Fruit fly (Drosophila melanogaster) whole organism, pupa: ENCODE data around the gene CG31697.

ENCODE experiments used
- CG32121 ChIP-seq: fragments of 200-800 bp; sonication (Bioruptor generic); IDR thresholded peaks from 2 replicates; pipeline ENCODE4 v1.3.6; 2022; ENCODE audit warnings: missing biosample characterization, missing genetic modification characterization
- CG34367 ChIP-seq: fragments of 200-800 bp; sonication (Bioruptor generic); optimal IDR thresholded peaks from 2 replicates; lab custom pipeline; 2018; ENCODE audit warnings: missing biosample characterization, mild to moderate bottlenecking, missing genetic modification characterization
- D1 ChIP-seq: fragments of 200-800 bp; sonication (Bioruptor generic); optimal IDR thresholded peaks from 2 replicates; lab custom pipeline; 2018; ENCODE audit warnings: missing biosample characterization, mild to moderate bottlenecking, missing genetic modification characterization, moderate library complexity
- Ets98B ChIP-seq: fragments of 200-800 bp; sonication (Bioruptor generic); IDR thresholded peaks from 2 replicates; pipeline ENCODE4 v1.3.6; 2022; ENCODE audit warnings: missing biosample characterization, missing genetic modification characterization
- Pif1B ChIP-seq: fragments of 200-800 bp; sonication (Bioruptor generic); optimal IDR thresholded peaks from 3 replicates; lab custom pipeline; 2016; ENCODE audit warnings: missing biosample characterization, missing genetic modification characterization
- Snoo ChIP-seq: fragments of 200-800 bp; sonication (Bioruptor generic); optimal IDR thresholded peaks from 3 replicates; lab custom pipeline; 2017; ENCODE audit warnings: missing biosample characterization, mild to moderate bottlenecking, missing genetic modification characterization, inconsistent platforms
- gl ChIP-seq: fragments of 200-800 bp; sonication (Bioruptor generic); optimal IDR thresholded peaks from 2 replicates; lab custom pipeline; 2018; ENCODE audit warnings: missing biosample characterization, mild to moderate bottlenecking, missing genetic modification characterization

DNA sequence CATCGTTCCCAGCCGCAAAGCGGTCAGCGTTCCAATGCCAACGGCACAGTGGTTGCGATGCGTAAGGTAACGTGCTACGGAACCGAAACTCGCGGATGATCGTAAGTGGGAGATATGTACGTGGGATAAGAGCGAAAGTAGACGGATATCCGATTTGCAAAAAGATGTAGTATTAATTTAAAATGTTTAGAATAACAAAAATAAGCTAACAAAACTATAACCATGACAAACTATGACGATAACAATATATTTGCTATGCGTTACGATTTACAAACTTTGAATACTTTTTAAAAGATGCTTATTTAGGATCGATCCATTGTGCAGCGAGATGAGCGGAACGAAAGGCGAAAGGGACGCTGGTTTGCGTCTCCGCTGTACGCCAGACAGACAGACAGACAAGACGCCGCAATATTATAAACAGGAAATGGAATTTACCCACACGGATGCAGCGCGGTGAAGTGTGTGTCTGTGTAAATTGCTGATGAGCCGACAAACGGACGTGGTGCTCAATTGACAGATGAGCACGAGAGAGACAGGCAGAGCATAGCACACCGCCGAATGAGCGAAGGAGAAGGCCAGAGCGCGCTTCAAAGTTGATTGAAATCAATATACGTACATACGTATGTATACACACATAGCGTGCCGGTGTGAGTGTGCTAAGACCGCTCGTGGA is 40.5 kb downstream of the CG31697 start:
- TF ChIP-seq Snoo (tag; lab: Kevin White, UChicago) (peak; percentile 93), Ets98B (GFP tag; lab: Robert Waterston, UW) (peak; percentile 88), gl (tag; lab: Kevin White, UChicago) (peak; percentile 86), Pif1B (GFP tag; lab: Kevin White, UChicago) (peak; percentile 93), CG32121 (GFP tag; lab: Robert Waterston, UW) (peak; percentile 91), D1 (tag; lab: Kevin White, UChicago) (peak; percentile 94), CG34367 (tag; lab: Kevin White, UChicago) (peak; percentile 96)
